Worm (Caenorhabditis elegans): ENCODE data around the gene K02C4.3.

K02C4.3 gene

ce11 chrII:8106921-8107695 is 20.5 kb upstream of the K02C4.3 start, which contains the start of the genes chst-1 and C41C4.9 (continued):
- TF ChIP-seq efl-3 (GFP tag; optimal IDR thresholded peaks at IDR 0.05): no peak
- peak; percentile 38 for TF ChIP-seq jun-1 (tag; optimal IDR thresholded peaks at IDR 0.05)
- TF ChIP-seq hlh-17 (GFP tag; optimal IDR thresholded peaks at IDR 0.05; ENCODE audit: borderline replicate concordance): no peak
- TF ChIP-seq efl-1 (optimal IDR thresholded peaks at IDR 0.05): peak; percentile 50 to 51
- peak; percentile 20 to 96 for TF ChIP-seq efl-1 (GFP tag; optimal IDR thresholded peaks at IDR 0.05 in 1 of 2)
- TF ChIP-seq skn-1 (tag; optimal IDR thresholded peaks at IDR 0.05): peak; percentile 76
- no peak for TF ChIP-seq nhr-11 (tag; optimal IDR thresholded peaks at IDR 0.05)
- TF ChIP-seq lin-14 (GFP tag; optimal IDR thresholded peaks at IDR 0.05): peak; percentile 34
- TF ChIP-seq irx-1 (tag; optimal IDR thresholded peaks at IDR 0.05): peak; percentile 19
- TF ChIP-seq nhr-47 (tag; optimal IDR thresholded peaks at IDR 0.05): peak; percentile 70
- TF ChIP-seq sptf-1 (tag; optimal IDR thresholded peaks at IDR 0.05): no peak
- TF ChIP-seq unc-130 (tag; optimal IDR thresholded peaks at IDR 0.05): peak; percentile 55
- TF ChIP-seq dsc-1 (tag; optimal IDR thresholded peaks at IDR 0.05): peak; percentile 65

ce11 chrII:8104998-8105397 is 18.3 kb upstream of the K02C4.3 start, which contains the start of gene sfxn-5:
Gene sfxn-5 (minus strand): TSS chrII:8105052.
- TF ChIP-seq fos-1 (tag; optimal IDR thresholded peaks at IDR 0.05) (peak; percentile 11), nhr-11 (tag; optimal IDR thresholded peaks at IDR 0.05) (no peak), unc-130 (tag; optimal IDR thresholded peaks at IDR 0.05) (peak; percentile 23), dpl-1 (GFP tag; optimal IDR thresholded peaks at IDR 0.05) (peak in 2 of 3 experiments; percentile 5 to 32), lin-14 (GFP tag; optimal IDR thresholded peaks at IDR 0.05) (peak; percentile 82), aha-1 (tag; optimal IDR thresholded peaks at IDR 0.05) (no peak), blmp-1 (tag; optimal IDR thresholded peaks at IDR 0.05) (peak; percentile 90), rnt-1 (tag; optimal IDR thresholded peaks at IDR 0.05) (peak; percentile 45), efl-1 (optimal IDR thresholded peaks at IDR 0.05) (peak in 1 of 2 experiments; percentile 25), efl-1 (GFP tag; optimal IDR thresholded peaks at IDR 0.05 in 1 of 2) (peak in 1 of 2 experiments; percentile 1), hlh-17 (GFP tag; optimal IDR thresholded peaks at IDR 0.05; ENCODE audit: borderline replicate concordance) (no peak), pag-3 (tag; optimal IDR thresholded peaks at IDR 0.05; ENCODE audit: borderline replicate concordance, insufficient read depth) (peak; percentile 34), mdl-1 (tag; optimal IDR thresholded peaks at IDR 0.05) (peak in 1 of 2 experiments; percentile 1), lin-35 (GFP tag; optimal IDR thresholded peaks at IDR 0.05) (peak in 1 of 2 experiments; percentile 33), nhr-85 (tag) (peak; percentile 54), pqm-1 (tag; optimal IDR thresholded peaks at IDR 0.05) (no peak), mep-1 (tag; optimal IDR thresholded peaks at IDR 0.05) (peak; percentile 73), hlh-4 (tag; optimal IDR thresholded peaks at IDR 0.05) (no peak), lsy-2 (tag; optimal IDR thresholded peaks at IDR 0.05) (peak; percentile 2 to 63), mef-2 (tag; optimal IDR thresholded peaks at IDR 0.05) (no peak), xbp-1 (tag; optimal IDR thresholded peaks at IDR 0.05) (no peak), fkh-4 (tag; optimal IDR thresholded peaks at IDR 0.05; ENCODE audit: borderline replicate concordance) (no peak), nhr-19 (GFP tag; conservative IDR thresholded peaks at IDR 0.05) (peak; percentile 12), snu-23 (GFP tag; optimal IDR thresholded peaks at IDR 0.05) (peak; percentile 59), nhr-71 (tag; optimal IDR thresholded peaks at IDR 0.05) (peak; percentile 68), vab-15 (tag; optimal IDR thresholded peaks at IDR 0.05) (no peak), nhr-20 (tag; optimal IDR thresholded peaks at IDR 0.05) (peak; percentile 20), dsc-1 (tag; optimal IDR thresholded peaks at IDR 0.05) (no peak)

ce11 chrII:8102041-8102440 is 15.4 kb upstream of the K02C4.3 start, which contains the start of gene sre-2:
Gene sre-2 (minus strand): TSS chrII:8102141.
- TF ChIP-seq C16A3.4 (tag; optimal IDR thresholded peaks at IDR 0.05) (no peak), elt-3 (tag; optimal IDR thresholded peaks at IDR 0.05) (no peak), ceh-8 (GFP tag; optimal IDR thresholded peaks at IDR 0.05) (no peak), fkh-4 (tag; optimal IDR thresholded peaks at IDR 0.05; ENCODE audit: borderline replicate concordance) (no peak), snu-23 (GFP tag; optimal IDR thresholded peaks at IDR 0.05) (no peak), skn-1 (tag; optimal IDR thresholded peaks at IDR 0.05) (no peak), ceh-82 (tag; optimal IDR thresholded peaks at IDR 0.05) (no peak), nhr-76 (tag; optimal IDR thresholded peaks at IDR 0.05) (no peak), tbx-2 (tag; optimal IDR thresholded peaks at IDR 0.05) (no peak), nhr-90 (tag; optimal IDR thresholded peaks at IDR 0.05; ENCODE audit: poor library complexity) (no peak), unc-86 (tag; optimal IDR thresholded peaks at IDR 0.05) (no peak), zag-1 (tag; optimal IDR thresholded peaks at IDR 0.05) (no peak), dsc-1 (tag; optimal IDR thresholded peaks at IDR 0.05) (no peak), unc-98 (GFP tag; IDR thresholded peaks at IDR 0.05) (no peak), aha-1 (tag; optimal IDR thresholded peaks at IDR 0.05) (no peak), hlh-4 (tag; optimal IDR thresholded peaks at IDR 0.05) (no peak), Y116A8C.19 (tag; optimal IDR thresholded peaks at IDR 0.05; ENCODE audit: borderline replicate concordance) (no peak)
